Worm (Caenorhabditis elegans) whole organism, early embryonic: ENCODE measurements around the gene F28B12.1.

ENCODE experiments used
- ama-1 ChIP-seq: fragments of 150-350 bp; optimal IDR thresholded peaks from 2 replicates; lab custom pipeline; 2014
- pes-1 ChIP-seq: fragments of 200-800 bp; sonication (Bioruptor generic); IDR thresholded peaks from 2 replicates; pipeline ENCODE4 v1.3.6; 2022; ENCODE audit warnings: missing genetic modification reagents, missing genetic modification characterization, missing compliant biosample characterization
- sea-1 ChIP-seq: fragments of 200-800 bp; sonication (Bioruptor generic); conservative IDR thresholded peaks from 2 replicates; pipeline ENCODE4 v1.3.6; 2022; ENCODE audit warnings: missing genetic modification characterization, missing compliant biosample characterization

DNA sequence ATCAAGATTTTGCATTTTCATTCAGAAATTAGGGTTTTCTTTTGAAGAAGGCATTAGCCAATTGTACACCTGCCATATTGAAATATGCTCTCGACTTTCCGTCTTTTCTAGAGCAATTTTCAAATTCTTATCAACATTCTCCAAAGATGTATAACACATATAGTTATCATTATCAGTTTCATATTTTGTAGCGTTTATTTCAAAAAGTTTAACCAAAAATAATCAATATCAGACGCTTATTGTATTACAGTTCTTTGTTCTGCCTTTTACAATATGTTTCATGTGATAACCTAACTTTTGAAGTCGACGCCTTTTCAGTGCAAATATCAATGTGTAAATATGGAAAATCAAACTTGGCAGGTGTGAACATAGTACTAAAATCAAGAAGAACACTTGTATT is 28.8 kb upstream of the F28B12.1 start:
- TF ChIP-seq pes-1 (GFP tag; lab: Robert Waterston, UW) (no peak), ama-1 (lab: Kevin White, UChicago) (no peak), sea-1 (GFP tag; lab: Robert Waterston, UW) (no peak)
